Worm (Caenorhabditis elegans): ENCODE results near the gene mxl-1.
"Not testable (repeated sequence)": the region's sequence is repeated elsewhere in the genome, so short reads cannot be mapped to it uniquely, and the experiment has no call there.

mxl-1 gene

ce11 chrV:11272848-11273247 is 28.2 kb downstream of the mxl-1 start, which contains the start of gene clec-223:
TSS of gene clec-223 (plus strand) at chrV:11273148.
- TF ChIP-seq T22C8.4 (GFP tag; IDR thresholded peaks at IDR 0.05) (no peak), ztf-29 (GFP tag; IDR thresholded peaks at IDR 0.05) (no peak), flt-1 (GFP tag; IDR thresholded peaks at IDR 0.05) (no peak), klf-2 (GFP tag; conservative IDR thresholded peaks at IDR 0.05) (no peak), ztf-23 (GFP tag; IDR thresholded peaks at IDR 0.05) (no peak), tab-1 (GFP tag; IDR thresholded peaks at IDR 0.05) (no peak), med-1 (GFP tag; optimal IDR thresholded peaks at IDR 0.05; ENCODE audit: insufficient read depth) (no peak)

ce11 chrV:11279564-11279963 is 34.9 kb downstream of the mxl-1 start:
- TF ChIP-seq med-1 (GFP tag; optimal IDR thresholded peaks at IDR 0.05; ENCODE audit: insufficient read depth): no peak
- TF ChIP-seq ztf-23 (GFP tag; IDR thresholded peaks at IDR 0.05): no peak
- TF ChIP-seq cog-1 (tag; optimal IDR thresholded peaks at IDR 0.05): no peak
- TF ChIP-seq ref-1 (GFP tag; conservative IDR thresholded peaks at IDR 0.05): no peak
- TF ChIP-seq ztf-29 (GFP tag; IDR thresholded peaks at IDR 0.05): no peak
- TF ChIP-seq T22C8.4 (GFP tag; IDR thresholded peaks at IDR 0.05): peak; percentile 62

ce11 chrV:11281414-11282209 is 37.0 kb downstream of the mxl-1 start:
- TF ChIP-seq cog-1 (tag; optimal IDR thresholded peaks at IDR 0.05) (peak; percentile 55), ztf-23 (GFP tag; IDR thresholded peaks at IDR 0.05) (no peak), tab-1 (GFP tag; IDR thresholded peaks at IDR 0.05) (no peak), ztf-29 (GFP tag; IDR thresholded peaks at IDR 0.05) (0 out of 2 replicates have a peak, but pooled peaks have one; percentile 11), ref-1 (GFP tag; conservative IDR thresholded peaks at IDR 0.05) (no peak)

- no peak for TF ChIP-seq klf-2 (GFP tag; conservative IDR thresholded peaks at IDR 0.05)
- no peak for TF ChIP-seq ztf-29 (GFP tag; IDR thresholded peaks at IDR 0.05)
- no peak for TF ChIP-seq T22C8.4 (GFP tag; IDR thresholded peaks at IDR 0.05)
- no peak for TF ChIP-seq ztf-23 (GFP tag; IDR thresholded peaks at IDR 0.05)
- no peak for TF ChIP-seq med-1 (GFP tag; optimal IDR thresholded peaks at IDR 0.05; ENCODE audit: insufficient read depth)
- no peak for TF ChIP-seq flt-1 (GFP tag; IDR thresholded peaks at IDR 0.05)
- TF ChIP-seq cog-1 (tag; optimal IDR thresholded peaks at IDR 0.05): no peak
- TF ChIP-seq tab-1 (GFP tag; IDR thresholded peaks at IDR 0.05): no peak
- no peak for TF ChIP-seq ref-1 (GFP tag; conservative IDR thresholded peaks at IDR 0.05)
These were observed 37.6 kb downstream of the mxl-1 start, which contains the start of gene gly-20 for ce11 chrV:11282272-11282671. TSS of gene gly-20 (plus strand) at chrV:11282572.

- not testable (repeated sequence) for TF ChIP-seq cog-1 (tag; optimal IDR thresholded peaks at IDR 0.05); med-1 (GFP tag; optimal IDR thresholded peaks at IDR 0.05; ENCODE audit: insufficient read depth); klf-2 (GFP tag; conservative IDR thresholded peaks at IDR 0.05)
These were observed 41.5 kb downstream of the mxl-1 start, which contains the start of gene C03E10.3 for ce11 chrV:11286114-11286513. TSS of gene C03E10.3 (plus strand) at chrV:11286414.

- TF ChIP-seq med-1 (GFP tag; optimal IDR thresholded peaks at IDR 0.05; ENCODE audit: insufficient read depth) (no peak), klf-2 (GFP tag; conservative IDR thresholded peaks at IDR 0.05) (no peak), ref-1 (GFP tag; conservative IDR thresholded peaks at IDR 0.05) (no peak), cog-1 (tag; optimal IDR thresholded peaks at IDR 0.05) (no peak), tab-1 (GFP tag; IDR thresholded peaks at IDR 0.05) (no peak), ztf-29 (GFP tag; IDR thresholded peaks at IDR 0.05) (no peak), ztf-23 (GFP tag; IDR thresholded peaks at IDR 0.05) (no peak), flt-1 (GFP tag; IDR thresholded peaks at IDR 0.05) (no peak), T22C8.4 (GFP tag; IDR thresholded peaks at IDR 0.05) (no peak)
These were observed 46.2 kb downstream of the mxl-1 start, which contains the start of gene C03E10.1 for ce11 chrV:11290888-11291287. TSS of gene C03E10.1 (plus strand) at chrV:11291188.

ce11 chrV:11292682-11293081 is 48.0 kb downstream of the mxl-1 start:
- TF ChIP-seq T22C8.4 (GFP tag; IDR thresholded peaks at IDR 0.05): no peak
- no peak for TF ChIP-seq ztf-23 (GFP tag; IDR thresholded peaks at IDR 0.05)
- TF ChIP-seq ztf-29 (GFP tag; IDR thresholded peaks at IDR 0.05): no peak
- TF ChIP-seq cog-1 (tag; optimal IDR thresholded peaks at IDR 0.05): no peak

- TF ChIP-seq ztf-23 (GFP tag; IDR thresholded peaks at IDR 0.05) (no peak), ztf-29 (GFP tag; IDR thresholded peaks at IDR 0.05) (no peak), T22C8.4 (GFP tag; IDR thresholded peaks at IDR 0.05) (no peak), tab-1 (GFP tag; IDR thresholded peaks at IDR 0.05) (no peak), klf-2 (GFP tag; conservative IDR thresholded peaks at IDR 0.05) (no peak), med-1 (GFP tag; optimal IDR thresholded peaks at IDR 0.05; ENCODE audit: insufficient read depth) (no peak), ref-1 (GFP tag; conservative IDR thresholded peaks at IDR 0.05) (no peak), flt-1 (GFP tag; IDR thresholded peaks at IDR 0.05) (no peak), cog-1 (tag; optimal IDR thresholded peaks at IDR 0.05) (no peak)
These were observed 49.8 kb downstream of the mxl-1 start, which contains the start of gene T03F7.6 for ce11 chrV:11294393-11294792. TSS of gene T03F7.6 (plus strand) at chrV:11294693.

Measured in whole organism, midembryonic.